Fruit fly (Drosophila melanogaster): Measurements from ENCODE around the gene CG9040.

CG9040 gene

DNA sequence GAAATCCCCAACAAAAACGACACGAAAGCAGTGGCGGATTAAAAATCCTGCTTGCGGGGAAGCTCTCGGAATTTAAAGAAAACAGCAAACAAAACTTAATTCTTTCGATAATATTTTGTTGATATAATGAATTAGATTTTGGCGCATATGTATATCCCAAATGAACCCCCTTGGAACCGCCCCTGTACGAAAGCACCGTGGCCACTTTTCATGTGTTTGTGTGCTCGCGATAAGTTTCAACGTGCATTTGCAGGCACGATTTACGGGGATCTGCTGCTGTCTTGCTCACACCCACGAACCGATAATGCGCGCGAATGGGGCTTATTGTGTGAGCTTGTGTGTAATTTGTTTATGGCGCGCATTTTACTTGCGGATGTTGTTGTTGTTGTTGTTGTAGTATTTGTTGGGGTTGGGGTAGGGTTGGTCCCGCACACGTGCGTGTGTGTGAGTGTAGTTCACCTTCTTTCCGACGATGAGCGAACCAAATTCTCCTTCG is 17.3 kb downstream of the CG9040 start (continued):
- TF ChIP-seq CG11696 (GFP tag; IDR thresholded peaks at IDR 0.05), result peak; percentile 85
- TF ChIP-seq CG10654 (GFP tag; optimal IDR thresholded peaks at IDR 0.05), result peak; percentile 94
- TF ChIP-seq CG17186 (GFP tag; optimal IDR thresholded peaks at IDR 0.05), result peak; percentile 72
- TF ChIP-seq CG7556 (GFP tag; optimal IDR thresholded peaks at IDR 0.05), result peak; percentile 93
- TF ChIP-seq CG15011 (GFP tag; optimal IDR thresholded peaks at IDR 0.05), result peak; percentile 88
- peak; percentile 94 for TF ChIP-seq CG4282 (GFP tag; optimal IDR thresholded peaks at IDR 0.05)
- peak; percentile 96 for TF ChIP-seq ab (GFP tag; optimal IDR thresholded peaks at IDR 0.05)
- peak; percentile 93 for TF ChIP-seq grau (tag; optimal IDR thresholded peaks at IDR 0.05)

DNA sequence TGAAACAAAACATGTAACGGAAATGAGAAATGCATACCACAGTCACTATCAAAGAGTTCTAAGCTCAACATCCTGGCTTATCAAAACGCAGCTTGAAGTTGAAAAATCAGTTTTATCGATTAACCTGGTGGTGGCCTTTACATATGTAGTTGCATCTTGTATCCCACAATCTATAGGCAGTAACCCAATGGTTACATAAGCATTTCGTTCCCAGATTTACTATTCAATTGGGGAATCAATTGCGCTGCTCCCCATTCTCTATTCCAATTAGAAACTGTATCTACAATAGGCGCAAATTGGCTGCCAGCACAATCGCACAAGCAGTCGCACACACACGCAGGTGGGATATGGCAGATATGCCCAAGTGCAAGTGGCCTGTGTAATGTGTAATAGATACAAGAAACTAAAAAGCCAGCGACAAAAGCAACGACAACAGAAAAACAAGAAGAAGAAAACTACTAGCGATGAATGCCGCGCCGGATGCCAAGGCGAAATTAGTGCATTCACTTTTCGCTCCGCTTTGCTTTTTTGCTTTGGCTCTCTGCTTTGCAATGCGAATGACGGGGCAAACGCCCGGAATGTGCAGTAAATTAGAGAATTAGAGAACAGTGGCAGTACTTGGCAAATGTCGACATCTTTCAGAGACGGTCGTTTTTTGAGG is 18.1 kb downstream of the CG9040 start:
- TF ChIP-seq CG3995 (GFP tag; optimal IDR thresholded peaks at IDR 0.05) (no peak), nmo (GFP tag; optimal IDR thresholded peaks at IDR 0.05) (no peak), CG2199 (GFP tag; IDR thresholded peaks at IDR 0.05) (no peak), Bgb (GFP tag; IDR thresholded peaks at IDR 0.05; ENCODE audit: partially characterized antibody) (no peak), tio (GFP tag; optimal IDR thresholded peaks at IDR 0.05) (no peak), knrl (GFP tag; IDR thresholded peaks at IDR 0.05; ENCODE audit: partially characterized antibody) (no peak), inv (GFP tag; IDR thresholded peaks at IDR 0.05; ENCODE audit: partially characterized antibody) (no peak), CG11504 (tag; optimal IDR thresholded peaks at IDR 0.05) (no peak), bbx (GFP tag; IDR thresholded peaks at IDR 0.05; ENCODE audit: partially characterized antibody) (0 out of 2 replicates have a peak, but pooled peaks have one; percentile 8), Med (GFP tag) (peak; percentile 32), CG17385 (GFP tag; optimal IDR thresholded peaks at IDR 0.05) (peak; percentile 57), Rfx (GFP tag; IDR thresholded peaks at IDR 0.05) (no peak), psq (GFP tag; optimal IDR thresholded peaks at IDR 0.05) (peak; percentile 25), Hmx (GFP tag; optimal IDR thresholded peaks at IDR 0.05) (no peak), Spps (tag; optimal IDR thresholded peaks at IDR 0.05) (no peak), CG43689 (GFP tag; IDR thresholded peaks at IDR 0.05) (no peak), crc (GFP tag; optimal IDR thresholded peaks at IDR 0.05) (no peak), btn (GFP tag; optimal IDR thresholded peaks at IDR 0.05) (no peak), Pdp1 (GFP tag; optimal IDR thresholded peaks at IDR 0.05) (peak in 1 of 2 experiments; percentile 91), CG7271 (tag; optimal IDR thresholded peaks at IDR 0.05) (no peak), CG16815 (GFP tag; optimal IDR thresholded peaks at IDR 0.05) (no peak), zfh1 (GFP tag; IDR thresholded peaks at IDR 0.05) (0 out of 3 replicates have a peak, but pooled peaks have one; percentile 19), insv (GFP tag; optimal IDR thresholded peaks at IDR 0.05) (peak in 1 of 2 experiments; percentile 0), CG6765 (GFP tag; optimal IDR thresholded peaks at IDR 0.05) (no peak), Taf1 (GFP tag; IDR thresholded peaks at IDR 0.05) (no peak), TFAM (GFP tag; optimal IDR thresholded peaks at IDR 0.05) (no peak), ato (GFP tag; IDR thresholded peaks at IDR 0.05; ENCODE audit: partially characterized antibody) (no peak)

DNA sequence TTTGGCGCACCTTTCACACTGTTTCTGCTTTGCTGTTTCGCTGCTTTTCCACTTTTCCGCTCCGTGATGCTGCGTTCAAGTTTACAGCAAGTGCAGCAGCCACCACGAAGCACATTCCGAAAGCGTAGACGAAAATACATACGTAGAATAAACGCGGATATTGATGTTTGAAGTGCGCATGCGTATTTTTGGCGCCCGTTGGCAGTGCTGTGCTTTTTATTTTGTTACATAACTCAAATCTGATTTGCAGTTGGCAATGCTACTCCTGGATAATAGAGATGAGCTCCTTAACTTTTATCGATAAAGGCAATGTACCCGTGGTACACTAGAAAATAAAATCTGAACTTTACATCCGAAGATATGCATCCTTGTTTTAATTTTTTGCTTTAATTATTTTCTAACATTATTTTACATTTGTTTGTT is 19.0 kb downstream of the CG9040 start:
- peak; percentile 7 for TF ChIP-seq CG14710 (tag; optimal IDR thresholded peaks at IDR 0.05)
- TF ChIP-seq Dp (GFP tag; optimal IDR thresholded peaks at IDR 0.05), result peak; percentile 14
- peak; percentile 38 for TF ChIP-seq nerfin-1 (tag; optimal IDR thresholded peaks at IDR 0.05)
- peak; percentile 73 for TF ChIP-seq Sry-δ (GFP tag; optimal IDR thresholded peaks at IDR 0.05)
- no peak for TF ChIP-seq ssp (GFP tag; IDR thresholded peaks at IDR 0.05)
- peak; percentile 20 for TF ChIP-seq CG13424 (tag; optimal IDR thresholded peaks at IDR 0.05)
- TF ChIP-seq CG11247 (GFP tag; IDR thresholded peaks at IDR 0.05), result 0 out of 2 replicates have a peak, but pooled peaks have one; percentile 16
- TF ChIP-seq CG12104 (GFP tag; optimal IDR thresholded peaks at IDR 0.05), result no peak
- peak; percentile 26 for TF ChIP-seq CG8924 (tag; optimal IDR thresholded peaks at IDR 0.05)
- TF ChIP-seq Dref (GFP tag; IDR thresholded peaks at IDR 0.05), result peak; percentile 55
- TF ChIP-seq Lpt (GFP tag; optimal IDR thresholded peaks at IDR 0.05), result no peak
- no peak for TF ChIP-seq CG43689 (GFP tag; IDR thresholded peaks at IDR 0.05)
- peak; percentile 23 for TF ChIP-seq BEAF-32 (GFP tag; optimal IDR thresholded peaks at IDR 0.05)
- TF ChIP-seq CG15011 (GFP tag; optimal IDR thresholded peaks at IDR 0.05), result no peak
- peak; percentile 17; the same call in 1 of the 2 replicates for TF ChIP-seq CG10366 (GFP tag; IDR thresholded peaks at IDR 0.05)
- TF ChIP-seq Med (GFP tag), result peak; percentile 72
